Fruit fly (Drosophila melanogaster): ENCODE data around the gene CG1737.

- TF ChIP-seq Clk (GFP tag; optimal IDR thresholded peaks at IDR 0.05), result no peak
- no peak for TF ChIP-seq CG12768 (GFP tag; optimal IDR thresholded peaks at IDR 0.05)
- no peak for TF ChIP-seq cic (GFP tag; optimal IDR thresholded peaks at IDR 0.05)
- TF ChIP-seq kay (GFP tag; ENCODE audit: borderline replicate concordance), result no peak
- TF ChIP-seq CG7045 (GFP tag; optimal IDR thresholded peaks at IDR 0.05), result no peak
- no peak for TF ChIP-seq ovo (GFP tag; optimal IDR thresholded peaks at IDR 0.05)
- no peak for TF ChIP-seq CG11617 (GFP tag; optimal IDR thresholded peaks at IDR 0.05)
- no peak for TF ChIP-seq CG14711 (tag; optimal IDR thresholded peaks at IDR 0.05)
- no peak for TF ChIP-seq tj (GFP tag; optimal IDR thresholded peaks at IDR 0.05)
- TF ChIP-seq Mnt (GFP tag; optimal IDR thresholded peaks at IDR 0.05), result no peak
These were observed 39.3 kb upstream of the CG1737 start, which contains the start of gene Ir10a for dm6 chrX:11311108-11311507.

Data from whole organism, adult.